Fruit fly (Drosophila melanogaster) whole organism, embryonic: ENCODE results near the gene Sfp65A.
A peak's percentile ranks its signal among the peaks of the same experiment; 100 is the strongest.

Experiments
- Bteb2 ChIP-seq: fragments of 200-800 bp; sonication (Bioruptor generic); optimal IDR thresholded peaks from 2 replicates; lab custom pipeline; 2016; ENCODE audit warnings: missing biosample characterization, missing genetic modification characterization
- CG1024 ChIP-seq: fragments of 200-800 bp; sonication (Bioruptor generic); IDR thresholded peaks from 2 replicates; pipeline ENCODE4 v1.3.6; 2022; ENCODE audit warnings: missing biosample characterization, missing genetic modification characterization
- CG11093 ChIP-seq: fragments of 200-800 bp; sonication (Bioruptor generic); IDR thresholded peaks from 3 replicates; pipeline ENCODE4 v1.3.6; 2022; ENCODE audit warnings: missing biosample characterization, missing genetic modification characterization
- CG11247 ChIP-seq: fragments of 200-800 bp; sonication (Bioruptor generic); IDR thresholded peaks from 2 replicates; pipeline ENCODE4 v1.3.6; 2022; ENCODE audit warnings: missing biosample characterization, missing genetic modification characterization
- CG11695 ChIP-seq: fragments of 200-800 bp; sonication (Bioruptor generic); IDR thresholded peaks from 3 replicates; pipeline ENCODE4 v1.3.6; 2022; ENCODE audit warnings: missing biosample characterization, missing genetic modification characterization
- CG12104 ChIP-seq: fragments of 200-800 bp; sonication (Bioruptor generic); optimal IDR thresholded peaks from 3 replicates; lab custom pipeline; 2016; ENCODE audit warnings: missing biosample characterization, missing genetic modification characterization
- CG14860 ChIP-seq: fragments of 200-800 bp; sonication (Bioruptor generic); IDR thresholded peaks from 3 replicates; pipeline ENCODE4 v1.3.6; 2022; ENCODE audit warnings: missing biosample characterization, missing genetic modification characterization; ENCODE audit not compliant: partially characterized antibody
- CG16813 ChIP-seq: fragments of 200-800 bp; sonication (Bioruptor generic); IDR thresholded peaks from 3 replicates; pipeline ENCODE4 v1.3.6; 2022; ENCODE audit warnings: missing biosample characterization, missing genetic modification characterization; ENCODE audit not compliant: partially characterized antibody
- CG17385 ChIP-seq: fragments of 200-800 bp; sonication (Bioruptor generic); optimal IDR thresholded peaks from 3 replicates; lab custom pipeline; 2018; ENCODE audit warnings: missing biosample characterization, mild to moderate bottlenecking, missing genetic modification characterization
- CG18262 ChIP-seq: fragments of 200-800 bp; optimal IDR thresholded peaks from 3 replicates; lab custom pipeline; 2019; ENCODE audit warnings: missing biosample characterization, mild to moderate bottlenecking, missing genetic modification characterization, moderate library complexity
- CG18619 ChIP-seq: fragments of 200-800 bp; sonication (Bioruptor generic); optimal IDR thresholded peaks from 3 replicates; lab custom pipeline; 2017; ENCODE audit warnings: missing biosample characterization, mild to moderate bottlenecking, missing genetic modification characterization
- CG30431 ChIP-seq: fragments of 200-800 bp; sonication (Bioruptor generic); optimal IDR thresholded peaks from 2 replicates; lab custom pipeline; 2017; ENCODE audit warnings: missing biosample characterization, missing genetic modification characterization
- CG34224 ChIP-seq: fragments of 200-800 bp; sonication (Bioruptor generic); IDR thresholded peaks from 3 replicates; pipeline ENCODE4 v1.3.6; 2022; ENCODE audit warnings: missing biosample characterization, missing genetic modification characterization; ENCODE audit not compliant: partially characterized antibody
- CG4730 ChIP-seq: fragments of 200-800 bp; sonication (Bioruptor generic); IDR thresholded peaks from 2 replicates; pipeline ENCODE4 v1.3.6; 2022; ENCODE audit warnings: missing biosample characterization, missing genetic modification characterization
- CG4820 ChIP-seq: fragments of 200-800 bp; sonication (Bioruptor generic); optimal IDR thresholded peaks from 3 replicates; lab custom pipeline; 2016; ENCODE audit warnings: missing biosample characterization, missing genetic modification characterization
- CG5245 ChIP-seq: fragments of 200-800 bp; sonication (Bioruptor generic); optimal IDR thresholded peaks from 3 replicates; lab custom pipeline; 2016; ENCODE audit warnings: missing biosample characterization, missing genetic modification characterization
- CG6689 ChIP-seq: fragments of 200-800 bp; sonication (Bioruptor generic); IDR thresholded peaks from 2 replicates; pipeline ENCODE4 v1.3.6; 2022; ENCODE audit warnings: missing biosample characterization, missing genetic modification characterization
- CG7745 ChIP-seq: fragments of 200-800 bp; sonication (Bioruptor generic); optimal IDR thresholded peaks from 2 replicates; lab custom pipeline; 2018; ENCODE audit warnings: missing biosample characterization, mild to moderate bottlenecking, missing genetic modification characterization, moderate library complexity
- CG8290 ChIP-seq, 3 experiments: fragments of 200-800 bp; sonication (Bioruptor generic); optimal IDR thresholded peaks; 2 replicates each; lab custom pipeline; 2016 to 2019; ENCODE audit warnings: missing biosample characterization in 3 of 3, missing genetic modification characterization in 3 of 3, mild to moderate bottlenecking in 2 of 3, moderate library complexity in 1 of 3
- CG8388 ChIP-seq: fragments of 200-800 bp; sonication (Bioruptor generic); optimal IDR thresholded peaks from 2 replicates; lab custom pipeline; 2019; ENCODE audit warnings: missing biosample characterization, mild to moderate bottlenecking, missing genetic modification characterization, moderate library complexity
- CG8765 ChIP-seq: fragments of 200-800 bp; sonication (Bioruptor generic); IDR thresholded peaks from 2 replicates; pipeline ENCODE4 v1.3.6; 2022; ENCODE audit warnings: missing biosample characterization, missing genetic modification characterization
- Dad ChIP-seq: fragments of 200-800 bp; sonication (Bioruptor generic); optimal IDR thresholded peaks from 3 replicates; lab custom pipeline; 2016; ENCODE audit warnings: missing biosample characterization, missing genetic modification characterization
- Dip3 ChIP-seq: fragments of 200-800 bp; sonication (Bioruptor generic); optimal IDR thresholded peaks from 3 replicates; lab custom pipeline; 2016; ENCODE audit warnings: missing biosample characterization, missing genetic modification characterization
- E2f2 ChIP-seq: fragments of 200-800 bp; sonication (Bioruptor generic); IDR thresholded peaks from 2 replicates; pipeline ENCODE4 v1.3.6; 2022; ENCODE audit warnings: missing biosample characterization, missing genetic modification characterization
- Elba2 ChIP-seq: fragments of 200-800 bp; sonication (Bioruptor generic); optimal IDR thresholded peaks from 3 replicates; lab custom pipeline; 2016; ENCODE audit warnings: missing biosample characterization, missing genetic modification characterization
- H2.0 ChIP-seq: fragments of 200-800 bp; sonication (Bioruptor generic); IDR thresholded peaks from 2 replicates; pipeline ENCODE4 v1.3.6; 2022; ENCODE audit warnings: missing biosample characterization, missing genetic modification characterization
- Mrtf ChIP-seq: fragments of 200-800 bp; sonication (Bioruptor generic); IDR thresholded peaks from 3 replicates; pipeline ENCODE4 v1.3.6; 2022; ENCODE audit warnings: missing biosample characterization, missing genetic modification characterization
- NC2β ChIP-seq: fragments of 200-800 bp; sonication (Bioruptor generic); optimal IDR thresholded peaks from 2 replicates; lab custom pipeline; 2016; ENCODE audit warnings: missing biosample characterization, missing genetic modification characterization
- Opbp ChIP-seq: fragments of 200-800 bp; sonication (Bioruptor generic); IDR thresholded peaks from 3 replicates; pipeline ENCODE4 v1.3.6; 2022; ENCODE audit warnings: missing biosample characterization, missing genetic modification characterization; ENCODE audit not compliant: partially characterized antibody
- Pdp1 ChIP-seq, 2 experiments: fragments of 200-800 bp; sonication (Bioruptor generic); optimal IDR thresholded peaks; 3 replicates each; lab custom pipeline; 2016; ENCODE audit warnings: missing biosample characterization in 2 of 2, missing genetic modification characterization in 2 of 2, mild to moderate bottlenecking in 1 of 2, moderate library complexity in 1 of 2
- Rfx ChIP-seq: fragments of 200-800 bp; sonication (Bioruptor generic); IDR thresholded peaks from 2 replicates; pipeline ENCODE4 v1.3.6; 2022; ENCODE audit warnings: missing biosample characterization, missing genetic modification characterization
- Sry-β ChIP-seq: fragments of 200-800 bp; sonication (Bioruptor generic); optimal IDR thresholded peaks from 2 replicates; lab custom pipeline; 2018; ENCODE audit warnings: missing biosample characterization, mild to moderate bottlenecking, missing genetic modification characterization, moderate library complexity
- TFAM ChIP-seq: fragments of 200-800 bp; sonication (Bioruptor generic); optimal IDR thresholded peaks from 2 replicates; lab custom pipeline; 2017; ENCODE audit warnings: missing biosample characterization, missing genetic modification characterization, inconsistent platforms
- abd-A ChIP-seq: fragments of 200-800 bp; sonication (Bioruptor generic); optimal IDR thresholded peaks from 3 replicates; lab custom pipeline; 2019; ENCODE audit warnings: missing biosample characterization, mild to moderate bottlenecking, missing genetic modification characterization, moderate library complexity
- cad ChIP-seq: fragments of >200 bp; optimal IDR thresholded peaks from 2 replicates; lab custom pipeline; 2017; ENCODE audit warnings: missing biosample characterization, missing genetic modification characterization
- caup ChIP-seq: fragments of 200-800 bp; sonication (Bioruptor generic); optimal IDR thresholded peaks from 3 replicates; lab custom pipeline; 2017; ENCODE audit warnings: missing biosample characterization, mild to moderate bottlenecking, missing genetic modification characterization, moderate library complexity; ENCODE audit not compliant: severe bottlenecking
- esg ChIP-seq: fragments of 200-800 bp; sonication (Bioruptor generic); conservative IDR thresholded peaks from 2 replicates; pipeline ENCODE4 v1.3.6; 2022; ENCODE audit warnings: missing biosample characterization, missing genetic modification characterization
- ewg ChIP-seq: fragments of 200-800 bp; sonication (Bioruptor generic); optimal IDR thresholded peaks from 3 replicates; lab custom pipeline; 2017; ENCODE audit warnings: mild to moderate bottlenecking, missing biosample characterization, missing genetic modification reagents, missing genetic modification characterization
- fd3F ChIP-seq: fragments of 200-800 bp; sonication (Bioruptor generic); optimal IDR thresholded peaks from 2 replicates; lab custom pipeline; 2018; ENCODE audit warnings: missing biosample characterization, mild to moderate bottlenecking, missing genetic modification characterization, moderate library complexity
- fd96Cb ChIP-seq: fragments of 200-800 bp; sonication (Bioruptor generic); optimal IDR thresholded peaks from 2 replicates; lab custom pipeline; 2018; ENCODE audit warnings: missing biosample characterization, mild to moderate bottlenecking, missing genetic modification characterization, moderate library complexity
- fru ChIP-seq: fragments of >200 bp; optimal IDR thresholded peaks from 2 replicates; lab custom pipeline; 2017
- gcm2 ChIP-seq: fragments of 200-800 bp; sonication (Bioruptor generic); optimal IDR thresholded peaks from 2 replicates; lab custom pipeline; 2016; ENCODE audit warnings: missing biosample characterization, missing genetic modification characterization
- gsb ChIP-seq: fragments of 200-800 bp; sonication (Bioruptor generic); IDR thresholded peaks from 2 replicates; pipeline ENCODE4 v1.3.6; 2022; ENCODE audit warnings: missing biosample characterization, missing genetic modification characterization
- h ChIP-seq: fragments of >200 bp; optimal IDR thresholded peaks from 2 replicates; lab custom pipeline; 2017
- inv ChIP-seq: fragments of 200-800 bp; sonication (Bioruptor generic); IDR thresholded peaks from 2 replicates; pipeline ENCODE4 v1.3.6; 2022; ENCODE audit warnings: missing biosample characterization, missing genetic modification characterization; ENCODE audit not compliant: partially characterized antibody
- knrl ChIP-seq: fragments of 200-800 bp; sonication (Bioruptor generic); IDR thresholded peaks from 3 replicates; pipeline ENCODE4 v1.3.6; 2022; ENCODE audit warnings: missing biosample characterization, missing genetic modification characterization; ENCODE audit not compliant: partially characterized antibody
- nerfin-2 ChIP-seq: fragments of 200-800 bp; sonication (Bioruptor generic); IDR thresholded peaks from 2 replicates; pipeline ENCODE4 v1.3.6; 2022; ENCODE audit warnings: missing biosample characterization, missing genetic modification characterization; ENCODE audit not compliant: partially characterized antibody
- pros ChIP-seq: fragments of 200-800 bp; sonication (Bioruptor generic); optimal IDR thresholded peaks from 3 replicates; lab custom pipeline; 2019; ENCODE audit warnings: missing biosample characterization, mild to moderate bottlenecking, missing genetic modification characterization, moderate library complexity
- slbo ChIP-seq: fragments of 200-800 bp; sonication (Bioruptor generic); IDR thresholded peaks from 2 replicates; pipeline ENCODE4 v1.3.6; 2022; ENCODE audit warnings: missing biosample characterization, missing genetic modification characterization
- tgo ChIP-seq: fragments of 200-800 bp; sonication (Bioruptor generic); IDR thresholded peaks from 3 replicates; pipeline ENCODE4 v1.3.6; 2022; ENCODE audit warnings: missing biosample characterization, missing genetic modification characterization
- tx ChIP-seq: fragments of 200-800 bp; sonication (Bioruptor generic); optimal IDR thresholded peaks from 2 replicates; lab custom pipeline; 2016; ENCODE audit warnings: missing biosample characterization, missing genetic modification characterization

The Sfp65A gene

dm6 chr3L:6352232-6352631 is 2.2 kb downstream of the Sfp65A start, which contains the start of gene CG13300 (continued):
- TF ChIP-seq Sry-β (GFP tag; lab: Kevin White, UChicago) (no peak), CG4730 (GFP tag; lab: Robert Waterston, UW) (no peak), Opbp (GFP tag; lab: Robert Waterston, UW) (peak; percentile 74), Rfx (GFP tag; lab: Robert Waterston, UW) (no peak), h (lab: Kevin White, UChicago) (no peak), CG14860 (GFP tag; lab: Robert Waterston, UW) (peak; percentile 24; the same call in 1 of the 3 replicates), Dip3 (GFP tag; lab: Kevin White, UChicago) (no peak), CG8388 (GFP tag; lab: Kevin White, UChicago) (no peak), CG11093 (GFP tag; lab: Robert Waterston, UW) (no peak), cad (GFP tag; lab: Kevin White, UChicago) (no peak), ewg (GFP tag; lab: Kevin White, UChicago) (no peak), CG16813 (no peak), CG8290 (GFP tag; optimal IDR thresholded peaks at IDR 0.05; lab: Kevin White, UChicago) (no peak), CG8290 (tag; optimal IDR thresholded peaks at IDR 0.05; lab: Kevin White, UChicago) (peak in 1 of 2 experiments; percentile 65), CG4820 (GFP tag; lab: Kevin White, UChicago) (no peak), CG7745 (tag; lab: Kevin White, UChicago) (no peak), CG18619 (GFP tag; lab: Kevin White, UChicago) (no peak), tgo (GFP tag; lab: Robert Waterston, UW) (no peak), CG6689 (GFP tag; lab: Robert Waterston, UW) (no peak), fd96Cb (tag; lab: Kevin White, UChicago) (no peak), fru (lab: Kevin White, UChicago) (no peak), E2f2 (GFP tag; lab: Robert Waterston, UW) (no peak), esg (GFP tag; lab: Robert Waterston, UW) (no peak), CG1024 (GFP tag; lab: Robert Waterston, UW) (no peak), nerfin-2 (GFP tag; lab: Robert Waterston, UW) (no peak), NC2β (GFP tag; lab: Kevin White, UChicago) (no peak), slbo (GFP tag; lab: Robert Waterston, UW) (no peak), TFAM (no peak), abd-A (tag; lab: Kevin White, UChicago) (peak; percentile 59), inv (peak; percentile 21; the same call in 1 of the 2 replicates), CG12104 (GFP tag; lab: Kevin White, UChicago) (no peak), caup (GFP tag; lab: Kevin White, UChicago) (peak; percentile 37), pros (peak; percentile 1), Mrtf (GFP tag; lab: Robert Waterston, UW) (no peak), CG18262 (tag; lab: Kevin White, UChicago) (no peak), Dad (GFP tag; lab: Kevin White, UChicago) (no peak), CG30431 (no peak), CG8765 (GFP tag; lab: Robert Waterston, UW) (no peak), gcm2 (no peak), Pdp1 (GFP tag; optimal IDR thresholded peaks at IDR 0.05; lab: Kevin White, UChicago) (no peak), Elba2 (GFP tag; lab: Kevin White, UChicago) (no peak), Bteb2 (no peak), CG17385 (GFP tag; lab: Kevin White, UChicago) (no peak), CG34224 (GFP tag; lab: Robert Waterston, UW) (peak; percentile 63; the same call in 1 of the 3 replicates), fd3F (GFP tag; lab: Kevin White, UChicago) (no peak), CG11247 (GFP tag; lab: Robert Waterston, UW) (no peak), tx (GFP tag; lab: Kevin White, UChicago) (no peak), CG5245 (no peak), gsb (GFP tag; lab: Robert Waterston, UW) (no peak), knrl (GFP tag; lab: Robert Waterston, UW) (0 out of 3 replicates have a peak, but pooled peaks have one; percentile 22), H2.0 (GFP tag; lab: Robert Waterston, UW) (no peak), CG11695 (GFP tag; lab: Robert Waterston, UW) (no peak)
